Worm (Caenorhabditis elegans) whole organism, L4 larva: Measurements from ENCODE around the gene F22D3.4.

ENCODE experiments used
- F10B5.3 ChIP-seq: sonication (generic microtip); optimal IDR thresholded peaks from 2 replicates; lab custom pipeline; 2016; ENCODE audit warnings: mild to moderate bottlenecking, missing genetic modification characterization, missing compliant biosample characterization
- F37D6.2 ChIP-seq: sonication (generic microtip); optimal IDR thresholded peaks from 2 replicates; lab custom pipeline; 2016; ENCODE audit warnings: mild to moderate bottlenecking, missing genetic modification characterization, missing compliant biosample characterization
- R02D3.7 ChIP-seq: fragments of 150-350 bp; sonication (generic microtip); optimal IDR thresholded peaks from 3 replicates; lab custom pipeline; 2014; ENCODE audit warnings: missing biosample characterization, missing genetic modification characterization
- Y75B8A.6 ChIP-seq: fragments of 200-800 bp; sonication (Bioruptor generic); IDR thresholded peaks from 2 replicates; pipeline ENCODE4 v1.3.6; 2022; ENCODE audit warnings: missing genetic modification reagents, missing genetic modification characterization, missing compliant biosample characterization
- ZK546.5 ChIP-seq, 2 experiments: sonication (generic microtip); optimal IDR thresholded peaks; 2 replicates each; lab custom pipeline; 2017; ENCODE audit warnings: missing biosample characterization in 2 of 2, missing genetic modification characterization in 2 of 2
- aha-1 ChIP-seq: fragments of 150-350 bp; peaks from one replicate; lab custom pipeline; 2014; ENCODE audit warnings: missing biosample characterization, missing genetic modification characterization
- aly-2 ChIP-seq: sonication (generic microtip); optimal IDR thresholded peaks from 2 replicates; lab custom pipeline; 2018; ENCODE audit warnings: missing biosample characterization, missing genetic modification characterization
- ama-1 ChIP-seq: fragments of 150-350 bp; optimal IDR thresholded peaks from 2 replicates; lab custom pipeline; 2014; ENCODE audit warnings: inconsistent platforms, mixed read lengths
- attf-4 ChIP-seq: sonication (generic microtip); optimal IDR thresholded peaks from 3 replicates; lab custom pipeline; 2017; ENCODE audit warnings: missing biosample characterization, missing genetic modification characterization
- ceh-20 ChIP-seq: fragments of 200-800 bp; sonication (Bioruptor generic); IDR thresholded peaks from 2 replicates; pipeline ENCODE4 v1.3.6; 2022; ENCODE audit warnings: missing genetic modification reagents, missing genetic modification characterization, missing compliant biosample characterization
- ceh-28 ChIP-seq: fragments of 150-350 bp; optimal IDR thresholded peaks from 2 replicates; lab custom pipeline; 2014; ENCODE audit warnings: missing biosample characterization, missing genetic modification reagents, missing genetic modification characterization
- ceh-32 ChIP-seq: sonication (generic microtip); optimal IDR thresholded peaks from 2 replicates; lab custom pipeline; 2016; ENCODE audit warnings: mild to moderate bottlenecking, missing genetic modification characterization, missing compliant biosample characterization; ENCODE audit not compliant: poor library complexity
- ceh-62 ChIP-seq: sonication (generic microtip); optimal IDR thresholded peaks from 2 replicates; lab custom pipeline; 2017; ENCODE audit warnings: missing biosample characterization, missing genetic modification characterization
- ctbp-1 ChIP-seq: fragments of 200-800 bp; sonication (Bioruptor generic); IDR thresholded peaks from 2 replicates; pipeline ENCODE4 v1.3.6; 2022; ENCODE audit warnings: missing genetic modification reagents, missing genetic modification characterization, missing compliant biosample characterization
- daf-16 ChIP-seq, 3 experiments: sonication (generic microtip); optimal IDR thresholded peaks; 2 replicates each; lab custom pipeline; 2016 to 2017; ENCODE audit warnings: missing genetic modification characterization in 3 of 3, missing genetic modification reagents in 3 of 3, mild to moderate bottlenecking in 2 of 3, missing compliant biosample characterization in 2 of 3, missing biosample characterization in 1 of 3, moderate library complexity in 1 of 3
- daf-8 ChIP-seq: fragments of 200-800 bp; sonication (Bioruptor generic); IDR thresholded peaks from 2 replicates; pipeline ENCODE4 v1.3.6; 2022; ENCODE audit warnings: missing genetic modification characterization, missing compliant biosample characterization
- dmd-6 ChIP-seq: fragments of 200-800 bp; sonication (Bioruptor generic); IDR thresholded peaks from 2 replicates; pipeline ENCODE4 v1.3.6; 2022; ENCODE audit warnings: missing genetic modification reagents, missing genetic modification characterization, missing compliant biosample characterization
- dpl-1 ChIP-seq: fragments of 150-350 bp; optimal IDR thresholded peaks from 2 replicates; lab custom pipeline; 2014; ENCODE audit warnings: missing biosample characterization, missing genetic modification reagents, missing genetic modification characterization
- egl-27 ChIP-seq: sonication (generic microtip); optimal IDR thresholded peaks from 3 replicates; lab custom pipeline; 2017; ENCODE audit warnings: missing biosample characterization, missing genetic modification reagents, missing genetic modification characterization
- egl-43 ChIP-seq: fragments of 200-800 bp; sonication (Bioruptor generic); IDR thresholded peaks from 2 replicates; pipeline ENCODE4 v1.3.6; 2022; ENCODE audit warnings: missing genetic modification reagents, missing genetic modification characterization, missing compliant biosample characterization
- fkh-10 ChIP-seq: fragments of 150-350 bp; optimal IDR thresholded peaks from 2 replicates; lab custom pipeline; 2014; ENCODE audit warnings: missing biosample characterization, missing genetic modification reagents, missing genetic modification characterization
- hlh-11 ChIP-seq: fragments of 200-800 bp; sonication (Bioruptor generic); optimal IDR thresholded peaks from 2 replicates; lab custom pipeline; 2018; ENCODE audit warnings: mild to moderate bottlenecking, missing genetic modification characterization, missing compliant biosample characterization
- hmg-1.1 ChIP-seq: fragments of 200-800 bp; sonication (Bioruptor generic); IDR thresholded peaks from 2 replicates; pipeline ENCODE4 v1.3.6; 2022; ENCODE audit warnings: missing genetic modification reagents, missing genetic modification characterization, missing compliant biosample characterization
- jun-1 ChIP-seq: fragments of 150-350 bp; optimal IDR thresholded peaks from 2 replicates; lab custom pipeline; 2014; ENCODE audit warnings: missing biosample characterization, missing genetic modification reagents, missing genetic modification characterization
- lim-7 ChIP-seq: fragments of 200-800 bp; sonication (Bioruptor generic); IDR thresholded peaks from 2 replicates; pipeline ENCODE4 v1.3.6; 2022; ENCODE audit warnings: missing genetic modification characterization, missing compliant biosample characterization
- lin-1 ChIP-seq: fragments of 200-800 bp; sonication (Bioruptor generic); IDR thresholded peaks from 2 replicates; pipeline ENCODE4 v1.3.6; 2022; ENCODE audit warnings: missing genetic modification reagents, missing genetic modification characterization, missing compliant biosample characterization
- lin-13 ChIP-seq: fragments of 150-350 bp; optimal IDR thresholded peaks from 2 replicates; lab custom pipeline; 2014; ENCODE audit warnings: missing biosample characterization, missing genetic modification reagents, missing genetic modification characterization
- lin-15B ChIP-seq: fragments of 150-350 bp; sonication (generic microtip); optimal IDR thresholded peaks from 3 replicates; lab custom pipeline; 2014; ENCODE audit warnings: missing biosample characterization, missing genetic modification characterization
- lin-29 ChIP-seq: fragments of 200-800 bp; sonication (Bioruptor generic); IDR thresholded peaks from 2 replicates; pipeline ENCODE4 v1.3.6; 2022; ENCODE audit warnings: missing genetic modification reagents, missing genetic modification characterization, missing compliant biosample characterization
- lin-38 ChIP-seq: fragments of 200-800 bp; sonication (Bioruptor generic); IDR thresholded peaks from 2 replicates; pipeline ENCODE4 v1.3.6; 2022; ENCODE audit warnings: missing genetic modification reagents, missing genetic modification characterization, missing compliant biosample characterization
- lsy-2 ChIP-seq, 2 experiments: fragments of 150-350 bp in 1 of 2; sonication (generic microtip) in 1 of 2; optimal IDR thresholded peaks; 2 replicates each; lab custom pipeline; 2014 to 2017; ENCODE audit warnings: missing biosample characterization in 2 of 2, missing genetic modification characterization in 2 of 2
- madf-5 ChIP-seq, 2 experiments: fragments of 200-800 bp; sonication (Bioruptor generic); IDR thresholded peaks; 2 replicates each; pipeline ENCODE4 v1.3.6; 2022; ENCODE audit warnings: missing compliant biosample characterization in 2 of 2, missing genetic modification characterization in 2 of 2
- madf-9 ChIP-seq: fragments of 200-800 bp; sonication (Bioruptor generic); conservative IDR thresholded peaks from 2 replicates; pipeline ENCODE4 v1.3.6; 2022; ENCODE audit warnings: missing genetic modification reagents, missing genetic modification characterization, missing compliant biosample characterization
- mdl-1 ChIP-seq, 2 experiments: fragments of 150-350 bp in 1 of 2; sonication (generic microtip) in 1 of 2; optimal IDR thresholded peaks; 2 replicates each; lab custom pipeline; 2014 to 2017; ENCODE audit warnings: missing biosample characterization in 2 of 2, missing genetic modification characterization in 2 of 2
- mxl-2 ChIP-seq: fragments of 200-800 bp; sonication (Bioruptor generic); conservative IDR thresholded peaks from 2 replicates; pipeline ENCODE4 v1.3.6; 2022; ENCODE audit warnings: missing genetic modification reagents, missing genetic modification characterization, missing compliant biosample characterization
- nhr-10 ChIP-seq: fragments of 150-350 bp; optimal IDR thresholded peaks from 2 replicates; lab custom pipeline; 2014; ENCODE audit warnings: missing biosample characterization, missing genetic modification characterization
- nhr-11 ChIP-seq: fragments of 150-350 bp; optimal IDR thresholded peaks from 2 replicates; lab custom pipeline; 2014; ENCODE audit warnings: missing biosample characterization, missing genetic modification characterization
- nhr-111 ChIP-seq: fragments of 200-800 bp; sonication (Bioruptor generic); optimal IDR thresholded peaks from 2 replicates; lab custom pipeline; 2018; ENCODE audit warnings: mild to moderate bottlenecking, missing genetic modification characterization, missing compliant biosample characterization
- nhr-25 ChIP-seq: sonication (generic microtip); optimal IDR thresholded peaks from 2 replicates; lab custom pipeline; 2017; ENCODE audit warnings: missing genetic modification characterization, mild to moderate bottlenecking, missing compliant biosample characterization, antibody characterized with exemption, moderate library complexity, borderline replicate concordance; ENCODE audit not compliant: insufficient read depth
- nhr-42 ChIP-seq: fragments of 200-800 bp; sonication (Bioruptor generic); IDR thresholded peaks from 2 replicates; pipeline ENCODE4 v1.3.6; 2022; ENCODE audit warnings: missing genetic modification characterization, missing compliant biosample characterization
- nhr-48 ChIP-seq: sonication (generic microtip); optimal IDR thresholded peaks from 2 replicates; lab custom pipeline; 2016; ENCODE audit warnings: mild to moderate bottlenecking, missing genetic modification characterization, missing compliant biosample characterization
- pha-4 ChIP-seq, 2 experiments: fragments of 150-350 bp in 1 of 2; fragments of 200-800 bp in 1 of 2; sonication (Bioruptor generic) in 1 of 2; IDR thresholded peaks in 1 of 2; optimal IDR thresholded peaks in 1 of 2; 2 replicates each; pipeline versions ENCODE4 v1.3.6 to Lab custom; 2014 to 2022; ENCODE audit warnings: missing genetic modification characterization in 2 of 2, missing genetic modification reagents in 2 of 2, missing biosample characterization in 1 of 2, missing compliant biosample characterization in 1 of 2
- php-3 ChIP-seq: fragments of 200-800 bp; sonication (Bioruptor generic); IDR thresholded peaks from 2 replicates; pipeline ENCODE4 v1.3.6; 2022; ENCODE audit warnings: missing genetic modification reagents, missing genetic modification characterization, missing compliant biosample characterization
- set-16 ChIP-seq: fragments of 200-800 bp; sonication (Bioruptor generic); IDR thresholded peaks from 2 replicates; pipeline ENCODE4 v1.3.6; 2022; ENCODE audit warnings: missing genetic modification reagents, missing genetic modification characterization, missing compliant biosample characterization
- skn-1 ChIP-seq: fragments of 150-350 bp; optimal IDR thresholded peaks from 2 replicates; lab custom pipeline; 2014; ENCODE audit warnings: missing biosample characterization, missing genetic modification characterization
- snpc-4 ChIP-seq: fragments of 150-350 bp; optimal IDR thresholded peaks from 2 replicates; lab custom pipeline; 2014; ENCODE audit warnings: missing biosample characterization, missing genetic modification characterization
- spr-1 ChIP-seq: sonication (generic microtip); optimal IDR thresholded peaks from 2 replicates; lab custom pipeline; 2016; ENCODE audit warnings: mild to moderate bottlenecking, missing genetic modification characterization, missing compliant biosample characterization
- tag-97 ChIP-seq: fragments of 200-800 bp; sonication (Bioruptor generic); IDR thresholded peaks from 2 replicates; pipeline ENCODE4 v1.3.6; 2022; ENCODE audit warnings: missing genetic modification characterization, missing compliant biosample characterization
- ztf-11 ChIP-seq: fragments of 150-350 bp; optimal IDR thresholded peaks from 2 replicates; lab custom pipeline; 2014; ENCODE audit warnings: missing biosample characterization, missing genetic modification characterization
- ztf-7 ChIP-seq: fragments of 150-350 bp; optimal IDR thresholded peaks from 2 replicates; lab custom pipeline; 2014; ENCODE audit warnings: missing biosample characterization, missing genetic modification characterization

F22D3.4 gene

DNA sequence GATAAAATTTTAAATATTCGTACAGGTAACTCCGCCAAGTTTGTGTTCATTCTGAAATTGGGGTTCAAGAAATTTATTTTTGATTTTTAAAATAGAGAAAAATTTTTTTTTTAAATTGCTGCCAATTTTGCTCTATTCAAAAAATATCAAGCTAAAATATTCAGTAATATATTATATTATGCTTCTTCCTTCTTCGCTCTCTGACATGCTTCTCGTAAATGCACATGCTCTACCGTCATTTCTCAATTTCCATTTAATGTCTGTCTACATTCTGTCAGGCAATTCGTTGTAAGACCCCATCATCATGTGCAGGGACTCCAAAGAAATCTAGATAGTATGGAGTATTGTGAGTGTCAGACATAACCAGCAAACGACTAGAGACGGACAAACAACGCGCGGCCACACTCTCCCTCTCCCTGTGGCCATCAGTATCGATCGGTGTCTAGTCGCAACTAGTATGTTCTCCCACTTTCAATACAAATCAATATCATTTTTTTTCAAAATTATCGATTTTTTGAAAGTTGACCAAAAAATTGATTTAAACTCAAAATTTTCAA lies 23.9 kb upstream of the F22D3.4 start, which contains the start of the genes malt-1 and ceh-38 (continued):
- TF ChIP-seq ZK546.5 (tag; optimal IDR thresholded peaks at IDR 0.05; lab: Kevin White, UChicago) (peak in 1 of 2 experiments; percentile 60), php-3 (GFP tag; lab: Robert Waterston, UW) (peak; percentile 82), ceh-28 (tag; lab: Kevin White, UChicago) (no peak), lin-38 (GFP tag; lab: Robert Waterston, UW) (peak; percentile 73), attf-4 (peak; percentile 56), ceh-20 (GFP tag; lab: Robert Waterston, UW) (peak; percentile 88), mxl-2 (GFP tag; lab: Robert Waterston, UW) (no peak), dmd-6 (GFP tag; lab: Robert Waterston, UW) (peak; percentile 89), F37D6.2 (tag; lab: Kevin White, UChicago) (peak; percentile 90), egl-43 (GFP tag; lab: Robert Waterston, UW) (peak; percentile 45; the same call in 1 of the 2 replicates), daf-16 (GFP tag; optimal IDR thresholded peaks at IDR 0.05; lab: Kevin White, UChicago) (peak; percentile 32 to 34), daf-16 (tag; optimal IDR thresholded peaks at IDR 0.05; lab: Kevin White, UChicago) (peak; percentile 90), nhr-111 (GFP tag; lab: Kevin White, UChicago) (no peak), lin-1 (GFP tag; lab: Robert Waterston, UW) (peak; percentile 47; the same call in 1 of the 2 replicates), ama-1 (lab: Kevin White, UChicago) (no peak), ctbp-1 (peak; percentile 88), madf-9 (GFP tag; lab: Robert Waterston, UW) (0 out of 2 replicates have a peak, but pooled peaks have one; percentile 34), mdl-1 (tag; optimal IDR thresholded peaks at IDR 0.05; lab: Kevin White, UChicago) (peak; percentile 54 to 98), ztf-7 (tag; lab: Kevin White, UChicago) (peak; percentile 77), lin-15B (tag; lab: Kevin White, UChicago) (peak; percentile 27), ztf-11 (tag; lab: Kevin White, UChicago) (no peak), dpl-1 (GFP tag; lab: Kevin White, UChicago) (peak; percentile 83), lin-29 (GFP tag; lab: Robert Waterston, UW) (peak; percentile 34; the same call in 1 of the 2 replicates), jun-1 (tag; lab: Kevin White, UChicago) (peak; percentile 81), ceh-32 (tag; lab: Kevin White, UChicago) (peak; percentile 19), pha-4 (GFP tag; IDR thresholded peaks at IDR 0.05; lab: Robert Waterston, UW) (peak; percentile 64), pha-4 (tag; optimal IDR thresholded peaks at IDR 0.05; lab: Kevin White, UChicago) (no peak), lim-7 (GFP tag; lab: Robert Waterston, UW) (no peak), nhr-11 (tag; lab: Kevin White, UChicago) (peak; percentile 98), hmg-1.1 (GFP tag; lab: Robert Waterston, UW) (peak; percentile 96), tag-97 (GFP tag; lab: Robert Waterston, UW) (no peak), egl-27 (tag; lab: Kevin White, UChicago) (no peak), lin-13 (peak; percentile 88), F10B5.3 (tag; lab: Kevin White, UChicago) (peak; percentile 74), fkh-10 (GFP tag; lab: Kevin White, UChicago) (peak; percentile 97), madf-5 (GFP tag; IDR thresholded peaks at IDR 0.05; lab: Robert Waterston, UW) (no peak), set-16 (GFP tag; lab: Robert Waterston, UW) (no peak), snpc-4 (tag; lab: Kevin White, UChicago) (peak; percentile 72), aly-2 (tag; lab: Kevin White, UChicago) (no peak), nhr-10 (tag; lab: Kevin White, UChicago) (peak; percentile 68), nhr-42 (0 out of 2 replicates have a peak, but pooled peaks have one; percentile 45), R02D3.7 (tag; lab: Kevin White, UChicago) (peak; percentile 65), aha-1 (tag; lab: Kevin White, UChicago) (peak; percentile 92), skn-1 (tag; lab: Kevin White, UChicago) (peak; percentile 28), nhr-25 (tag; lab: Kevin White, UChicago) (peak; percentile 81), Y75B8A.6 (GFP tag; lab: Robert Waterston, UW) (no peak), lsy-2 (tag; optimal IDR thresholded peaks at IDR 0.05; lab: Kevin White, UChicago) (peak; percentile 94 to 97), daf-8 (GFP tag; lab: Robert Waterston, UW) (no peak), spr-1 (tag; lab: Kevin White, UChicago) (peak; percentile 83), ceh-62 (no peak), hlh-11 (peak; percentile 96), nhr-48 (tag; lab: Kevin White, UChicago) (peak; percentile 83)
